Worm (Caenorhabditis elegans) whole organism, L4/young adult: ENCODE measurements around the gene gst-11.

Source experiments
- W03F9.2 ChIP-seq: fragments of 150-350 bp; optimal IDR thresholded peaks from 2 replicates; lab custom pipeline; 2014; ENCODE audit warnings: missing biosample characterization, missing genetic modification characterization
- dao-5 ChIP-seq: sonication (generic microtip); optimal IDR thresholded peaks from 2 replicates; lab custom pipeline; 2016; ENCODE audit warnings: missing genotype, missing genetic modification characterization, moderate library complexity, missing compliant biosample characterization
- him-1 ChIP-seq: sonication (generic microtip); optimal IDR thresholded peaks from 2 replicates; lab custom pipeline; 2016; ENCODE audit warnings: missing genotype, missing genetic modification reagents, missing genetic modification characterization, missing compliant biosample characterization

- TF ChIP-seq him-1 (tag; lab: Kevin White, UChicago): no peak
- TF ChIP-seq dao-5 (tag; lab: Kevin White, UChicago): no peak
- TF ChIP-seq W03F9.2 (tag; lab: Kevin White, UChicago): no peak
Observed at ce11 chrX:3623162-3623561, 10.4 kb downstream of the gst-11 start, which contains the start of gene C18B2.2.
